Fruit fly (Drosophila melanogaster) whole organism, embryonic: ENCODE results near the gene CG10560.
A peak's percentile ranks its signal among the peaks of the same experiment; 100 is the strongest.

ENCODE experiments used
- Atf6 ChIP-seq: fragments of 200-800 bp; sonication (Bioruptor generic); IDR thresholded peaks from 2 replicates; pipeline ENCODE4 v1.3.6; 2022; ENCODE audit warnings: missing biosample characterization, missing genetic modification characterization
- B-H1 ChIP-seq: fragments of 200-800 bp; sonication (Bioruptor generic); IDR thresholded peaks from 3 replicates; pipeline ENCODE4 v1.3.6; 2022; ENCODE audit warnings: missing biosample characterization, missing genetic modification characterization
- CG10274 ChIP-seq: fragments of 200-800 bp; sonication (Bioruptor generic); optimal IDR thresholded peaks from 3 replicates; lab custom pipeline; 2017; ENCODE audit warnings: missing biosample characterization, mild to moderate bottlenecking, missing genetic modification characterization
- CG11456 ChIP-seq: fragments of 200-800 bp; sonication (Bioruptor generic); IDR thresholded peaks from 3 replicates; pipeline ENCODE4 v1.3.6; 2022; ENCODE audit warnings: missing biosample characterization, missing genetic modification characterization
- CG11504 ChIP-seq: fragments of 200-800 bp; sonication (Bioruptor generic); optimal IDR thresholded peaks from 3 replicates; lab custom pipeline; 2019; ENCODE audit warnings: missing biosample characterization, mild to moderate bottlenecking, missing genetic modification characterization, moderate library complexity
- CG12104 ChIP-seq: fragments of 200-800 bp; sonication (Bioruptor generic); optimal IDR thresholded peaks from 3 replicates; lab custom pipeline; 2016; ENCODE audit warnings: missing biosample characterization, missing genetic modification characterization
- CG13123 ChIP-seq: fragments of 200-800 bp; sonication (Bioruptor generic); optimal IDR thresholded peaks from 2 replicates; lab custom pipeline; 2016; ENCODE audit warnings: missing biosample characterization, missing genetic modification characterization
- CG13624 ChIP-seq: fragments of 200-800 bp; sonication (Bioruptor generic); optimal IDR thresholded peaks from 2 replicates; lab custom pipeline; 2016; ENCODE audit warnings: missing biosample characterization, missing genetic modification characterization
- CG13894 ChIP-seq: fragments of 200-800 bp; sonication (Bioruptor generic); optimal IDR thresholded peaks from 3 replicates; lab custom pipeline; 2018; ENCODE audit warnings: missing biosample characterization, mild to moderate bottlenecking, missing genetic modification characterization, moderate library complexity
- CG14441 ChIP-seq: fragments of 200-800 bp; sonication (Bioruptor generic); IDR thresholded peaks from 2 replicates; pipeline ENCODE4 v1.3.6; 2022; ENCODE audit warnings: missing biosample characterization, missing genetic modification characterization
- CG15514 ChIP-seq: fragments of 200-800 bp; sonication (Bioruptor generic); optimal IDR thresholded peaks from 3 replicates; lab custom pipeline; 2017; ENCODE audit warnings: missing biosample characterization, missing genetic modification characterization, mild to moderate bottlenecking, moderate library complexity, missing genetic modification reagents
- CG17385 ChIP-seq: fragments of 200-800 bp; sonication (Bioruptor generic); optimal IDR thresholded peaks from 3 replicates; lab custom pipeline; 2018; ENCODE audit warnings: missing biosample characterization, mild to moderate bottlenecking, missing genetic modification characterization
- CG17612 ChIP-seq: fragments of 200-800 bp; sonication (Bioruptor generic); IDR thresholded peaks from 2 replicates; pipeline ENCODE4 v1.3.6; 2022; ENCODE audit warnings: missing biosample characterization, missing genetic modification characterization
- CG18476 ChIP-seq: fragments of 200-800 bp; sonication (Bioruptor generic); optimal IDR thresholded peaks from 2 replicates; lab custom pipeline; 2016; ENCODE audit warnings: missing biosample characterization, mild to moderate bottlenecking, missing genetic modification characterization
- CG2120 ChIP-seq: fragments of 200-800 bp; sonication (Bioruptor generic); optimal IDR thresholded peaks from 3 replicates; lab custom pipeline; 2016; ENCODE audit warnings: missing biosample characterization, missing genetic modification characterization
- CG34224 ChIP-seq: fragments of 200-800 bp; sonication (Bioruptor generic); IDR thresholded peaks from 3 replicates; pipeline ENCODE4 v1.3.6; 2022; ENCODE audit warnings: missing biosample characterization, missing genetic modification characterization; ENCODE audit not compliant: partially characterized antibody
- CG34376 ChIP-seq: fragments of 200-800 bp; sonication (Bioruptor generic); optimal IDR thresholded peaks from 2 replicates; lab custom pipeline; 2018; ENCODE audit warnings: missing biosample characterization, mild to moderate bottlenecking, missing genetic modification characterization
- CG7372 ChIP-seq: fragments of 200-800 bp; sonication (Bioruptor generic); IDR thresholded peaks from 2 replicates; pipeline ENCODE4 v1.3.6; 2022; ENCODE audit warnings: missing biosample characterization, missing genetic modification characterization
- CG9215 ChIP-seq: fragments of 200-800 bp; sonication (Bioruptor generic); IDR thresholded peaks from 2 replicates; pipeline ENCODE4 v1.3.6; 2022; ENCODE audit warnings: missing biosample characterization, missing genetic modification characterization
- D19B ChIP-seq: fragments of 200-800 bp; sonication (Bioruptor generic); optimal IDR thresholded peaks from 2 replicates; lab custom pipeline; 2017; ENCODE audit warnings: missing biosample characterization, mild to moderate bottlenecking, missing genetic modification characterization
- Dbx ChIP-seq: fragments of 200-800 bp; sonication (Bioruptor generic); IDR thresholded peaks from 3 replicates; pipeline ENCODE4 v1.3.6; 2022; ENCODE audit warnings: missing biosample characterization, missing genetic modification characterization
- Eip74EF ChIP-seq, 2 experiments: fragments of 200-800 bp in 1 of 2; fragments of >200 bp in 1 of 2; sonication (Bioruptor generic) in 1 of 2; optimal IDR thresholded peaks; 2 replicates each; lab custom pipeline; 2017 to 2019; ENCODE audit warnings: missing biosample characterization in 2 of 2, missing genetic modification characterization in 2 of 2, mild to moderate bottlenecking in 1 of 2, moderate library complexity in 1 of 2
- H15 ChIP-seq: fragments of 200-800 bp; sonication (Bioruptor generic); IDR thresholded peaks from 3 replicates; pipeline ENCODE4 v1.3.6; 2022; ENCODE audit warnings: missing biosample characterization, missing genetic modification characterization
- MTF-1 ChIP-seq: fragments of 200-800 bp; sonication (Bioruptor generic); optimal IDR thresholded peaks from 2 replicates; lab custom pipeline; 2018; ENCODE audit warnings: missing biosample characterization, mild to moderate bottlenecking, missing genetic modification characterization, borderline replicate concordance
- Opbp ChIP-seq: fragments of 200-800 bp; sonication (Bioruptor generic); IDR thresholded peaks from 3 replicates; pipeline ENCODE4 v1.3.6; 2022; ENCODE audit warnings: missing biosample characterization, missing genetic modification characterization; ENCODE audit not compliant: partially characterized antibody
- Trl ChIP-seq, 3 experiments: fragments of >200 bp in 2 of 3; fragments of 200-800 bp in 1 of 3; sonication (Bioruptor generic) in 1 of 3; optimal IDR thresholded peaks; 2 replicates in 1 of 3; 3 replicates in 2 of 3; lab custom pipeline; 2016 to 2017; ENCODE audit warnings: missing biosample characterization in 1 of 3, missing genetic modification characterization in 1 of 3
- az2 ChIP-seq: fragments of 200-800 bp; sonication (Bioruptor generic); optimal IDR thresholded peaks from 3 replicates; lab custom pipeline; 2016; ENCODE audit warnings: missing biosample characterization, missing genetic modification characterization
- bcd ChIP-seq: fragments of 200-800 bp; sonication (Bioruptor generic); optimal IDR thresholded peaks from 2 replicates; lab custom pipeline; 2017; ENCODE audit warnings: missing biosample characterization, mild to moderate bottlenecking, missing genetic modification characterization
- caup ChIP-seq: fragments of 200-800 bp; sonication (Bioruptor generic); optimal IDR thresholded peaks from 3 replicates; lab custom pipeline; 2017; ENCODE audit warnings: missing biosample characterization, mild to moderate bottlenecking, missing genetic modification characterization, moderate library complexity; ENCODE audit not compliant: severe bottlenecking
- exex ChIP-seq: fragments of 200-800 bp; sonication (Bioruptor generic); optimal IDR thresholded peaks from 4 replicates; lab custom pipeline; 2018; ENCODE audit warnings: missing biosample characterization, mild to moderate bottlenecking, missing genetic modification characterization, moderate library complexity
- fd102C ChIP-seq: fragments of 200-800 bp; sonication (Bioruptor generic); optimal IDR thresholded peaks from 2 replicates; lab custom pipeline; 2018; ENCODE audit warnings: missing biosample characterization, mild to moderate bottlenecking, missing genetic modification characterization, moderate library complexity
- ftz-f1 ChIP-seq: fragments of 200-800 bp; sonication (Bioruptor generic); optimal IDR thresholded peaks from 2 replicates; lab custom pipeline; 2016; ENCODE audit warnings: missing biosample characterization, missing genetic modification characterization
- gcm ChIP-seq: fragments of 200-800 bp; sonication (Bioruptor generic); optimal IDR thresholded peaks from 2 replicates; lab custom pipeline; 2019; ENCODE audit warnings: missing biosample characterization, mild to moderate bottlenecking, missing genetic modification characterization, moderate library complexity
- hkb ChIP-seq, 2 experiments: fragments of 200-800 bp in 1 of 2; fragments of >200 bp in 1 of 2; sonication (Bioruptor generic) in 1 of 2; IDR thresholded peaks in 1 of 2; optimal IDR thresholded peaks in 1 of 2; 2 replicates each; pipeline versions ENCODE4 v1.3.6 to Lab custom; 2017 to 2022; ENCODE audit warnings: missing biosample characterization in 1 of 2, missing genetic modification characterization in 1 of 2
- hth ChIP-seq: fragments of >200 bp; optimal IDR thresholded peaks from 2 replicates; lab custom pipeline; 2017; ENCODE audit warnings: inconsistent platforms
- lab ChIP-seq: fragments of 200-800 bp; sonication (Bioruptor generic); optimal IDR thresholded peaks from 3 replicates; lab custom pipeline; 2017; ENCODE audit warnings: missing biosample characterization, missing genetic modification characterization, mild to moderate bottlenecking, moderate library complexity, missing genetic modification reagents
- lbe ChIP-seq: fragments of 200-800 bp; sonication (Bioruptor generic); optimal IDR thresholded peaks from 2 replicates; lab custom pipeline; 2016; ENCODE audit warnings: missing biosample characterization, mild to moderate bottlenecking, missing genetic modification characterization
- mirr ChIP-seq: fragments of 200-800 bp; sonication (Bioruptor generic); optimal IDR thresholded peaks from 3 replicates; lab custom pipeline; 2018; ENCODE audit warnings: missing biosample characterization, mild to moderate bottlenecking, missing genetic modification characterization
- org-1 ChIP-seq: fragments of 200-800 bp; sonication (Bioruptor generic); optimal IDR thresholded peaks from 2 replicates; lab custom pipeline; 2017; ENCODE audit warnings: missing biosample characterization, missing genetic modification characterization
- pho ChIP-seq: fragments of 200-800 bp; sonication (Bioruptor generic); optimal IDR thresholded peaks from 2 replicates; lab custom pipeline; 2016; ENCODE audit warnings: missing biosample characterization, missing genetic modification characterization
- sisA ChIP-seq: fragments of 200-800 bp; sonication (Bioruptor generic); IDR thresholded peaks from 2 replicates; pipeline ENCODE4 v1.3.6; 2022; ENCODE audit warnings: missing biosample characterization, missing genetic modification characterization
- slou ChIP-seq: fragments of 200-800 bp; sonication (Bioruptor generic); optimal IDR thresholded peaks from 3 replicates; lab custom pipeline; 2016; ENCODE audit warnings: missing biosample characterization, missing genetic modification characterization
- sug ChIP-seq: fragments of 200-800 bp; optimal IDR thresholded peaks from 2 replicates; lab custom pipeline; 2019; ENCODE audit warnings: missing biosample characterization, mild to moderate bottlenecking, missing genetic modification characterization, moderate library complexity
- toy ChIP-seq: fragments of 200-800 bp; sonication (Bioruptor generic); IDR thresholded peaks from 2 replicates; pipeline ENCODE4 v1.3.6; 2022; ENCODE audit warnings: missing biosample characterization, missing genetic modification characterization
- z ChIP-seq: fragments of 200-800 bp; sonication (Bioruptor generic); IDR thresholded peaks from 3 replicates; pipeline ENCODE4 v1.3.6; 2022; ENCODE audit warnings: missing biosample characterization, missing genetic modification characterization

The CG10560 gene

dm6 chr3R:25303857-25304440 lies 16.0 kb downstream of the CG10560 start, which contains the start of gene CG31436 (continued):
- TF ChIP-seq Eip74EF (GFP tag; optimal IDR thresholded peaks at IDR 0.05; lab: Kevin White, UChicago) (peak in 1 of 2 experiments; percentile 18), CG12104 (GFP tag; lab: Kevin White, UChicago) (no peak), CG13894 (tag; lab: Kevin White, UChicago) (peak; percentile 36), org-1 (no peak), lab (GFP tag; lab: Kevin White, UChicago) (peak; percentile 9), fd102C (no peak), Trl (optimal IDR thresholded peaks at IDR 0.05; lab: Kevin White, UChicago) (peak; percentile 44 to 82), Trl (GFP tag; optimal IDR thresholded peaks at IDR 0.05; lab: Kevin White, UChicago) (no peak), CG10274 (GFP tag; lab: Kevin White, UChicago) (no peak), gcm (GFP tag; lab: Kevin White, UChicago) (no peak), D19B (GFP tag; lab: Kevin White, UChicago) (no peak), CG2120 (no peak), MTF-1 (GFP tag; lab: Kevin White, UChicago) (no peak), CG18476 (GFP tag; lab: Kevin White, UChicago) (no peak), Atf6 (GFP tag; lab: Robert Waterston, UW) (no peak), CG11504 (tag; lab: Kevin White, UChicago) (no peak), sug (tag; lab: Kevin White, UChicago) (peak; percentile 47), exex (tag; lab: Kevin White, UChicago) (peak; percentile 42), CG13624 (GFP tag; lab: Kevin White, UChicago) (no peak), slou (GFP tag; lab: Kevin White, UChicago) (no peak), CG14441 (GFP tag; lab: Robert Waterston, UW) (no peak; the same call in 1 of the 2 replicates), CG34376 (GFP tag; lab: Kevin White, UChicago) (peak; percentile 29), mirr (peak; percentile 30), CG9215 (no peak), H15 (no peak), CG17385 (GFP tag; lab: Kevin White, UChicago) (no peak), z (GFP tag; lab: Robert Waterston, UW) (peak; percentile 41; the same call in 1 of the 3 replicates), ftz-f1 (peak; percentile 92), az2 (GFP tag; lab: Kevin White, UChicago) (no peak), CG15514 (GFP tag; lab: Kevin White, UChicago) (peak; percentile 12)

- TF ChIP-seq CG7372 (GFP tag; lab: Robert Waterston, UW) (no peak), lbe (GFP tag; lab: Kevin White, UChicago) (peak; percentile 30)
Measured at dm6 chr3R:25302239-25302638, 17.7 kb downstream of the CG10560 start, which contains the start of gene CG31370. TSS of gene CG31370 (plus strand) at chr3R:25302464.

dm6 chr3R:25300575-25300974 lies 19.3 kb downstream of the CG10560 start, which contains the start of gene CG13659:
TSS of gene CG13659 (plus strand) at chr3R:25300891.
- no peak for TF ChIP-seq CG11456 (GFP tag; lab: Robert Waterston, UW)
- TF ChIP-seq caup (GFP tag; lab: Kevin White, UChicago) = no peak
- peak in 1 of 2 experiments; percentile 19 for TF ChIP-seq Trl (optimal IDR thresholded peaks at IDR 0.05; lab: Kevin White, UChicago)
- TF ChIP-seq Trl (GFP tag; optimal IDR thresholded peaks at IDR 0.05; lab: Kevin White, UChicago) = no peak
- no peak for TF ChIP-seq sisA (GFP tag; lab: Robert Waterston, UW)
- no peak for TF ChIP-seq CG17612 (GFP tag; lab: Robert Waterston, UW)
- TF ChIP-seq CG34224 (GFP tag; lab: Robert Waterston, UW) = no peak
- no peak for TF ChIP-seq bcd (GFP tag; lab: Kevin White, UChicago)
- no peak for TF ChIP-seq toy (GFP tag; lab: Robert Waterston, UW)
- TF ChIP-seq CG13123 (GFP tag; lab: Kevin White, UChicago) = no peak
- TF ChIP-seq CG34376 (GFP tag; lab: Kevin White, UChicago) = no peak
- peak; percentile 97 for TF ChIP-seq sug (tag; lab: Kevin White, UChicago)
- no peak for TF ChIP-seq z (GFP tag; lab: Robert Waterston, UW)
- TF ChIP-seq hkb (optimal IDR thresholded peaks at IDR 0.05; lab: Kevin White, UChicago) = no peak
- peak; percentile 10; the same call in 1 of the 2 replicates for TF ChIP-seq hkb (GFP tag; IDR thresholded peaks at IDR 0.05; lab: Robert Waterston, UW)
- 0 out of 3 replicates have a peak, but pooled peaks have one; percentile 28 for TF ChIP-seq Dbx
- no peak for TF ChIP-seq Opbp (GFP tag; lab: Robert Waterston, UW)
- TF ChIP-seq pho (GFP tag; lab: Kevin White, UChicago) = no peak
- TF ChIP-seq B-H1 = no peak
- TF ChIP-seq hth = no peak
- TF ChIP-seq Eip74EF (GFP tag; optimal IDR thresholded peaks at IDR 0.05; lab: Kevin White, UChicago) = no peak
- TF ChIP-seq CG13894 (tag; lab: Kevin White, UChicago) = peak; percentile 30
- TF ChIP-seq CG2120 = no peak
- peak; percentile 23 for TF ChIP-seq exex (tag; lab: Kevin White, UChicago)
